Fruit fly (Drosophila melanogaster) whole organism, embryonic: Measurements from ENCODE around the gene CG11353.
A peak's percentile ranks its signal among the peaks of the same experiment; 100 is the strongest.

Experiments used
- ATbp ChIP-seq: fragments of 200-800 bp; sonication (Bioruptor generic); optimal IDR thresholded peaks from 2 replicates; lab custom pipeline; 2017; ENCODE audit warnings: missing biosample characterization, mild to moderate bottlenecking, missing genetic modification characterization, missing genetic modification reagents
- Blimp-1 ChIP-seq: fragments of 200-800 bp; sonication (Bioruptor generic); optimal IDR thresholded peaks from 3 replicates; lab custom pipeline; 2018; ENCODE audit warnings: missing biosample characterization, missing genetic modification characterization, mild to moderate bottlenecking, moderate library complexity, missing genetic modification reagents
- CG10209 ChIP-seq: fragments of 200-800 bp; sonication (Bioruptor generic); optimal IDR thresholded peaks from 3 replicates; lab custom pipeline; 2017; ENCODE audit warnings: missing biosample characterization, mild to moderate bottlenecking, missing genetic modification characterization, missing genetic modification reagents
- CG11695 ChIP-seq: fragments of 200-800 bp; sonication (Bioruptor generic); IDR thresholded peaks from 3 replicates; pipeline ENCODE4 v1.3.6; 2022; ENCODE audit warnings: missing biosample characterization, missing genetic modification characterization
- CG13287 ChIP-seq: fragments of 200-800 bp; sonication (Bioruptor generic); IDR thresholded peaks from 2 replicates; pipeline ENCODE4 v1.3.6; 2022; ENCODE audit warnings: missing biosample characterization, missing genetic modification characterization; ENCODE audit not compliant: partially characterized antibody
- CG13424 ChIP-seq: fragments of 200-800 bp; sonication (Bioruptor generic); optimal IDR thresholded peaks from 2 replicates; lab custom pipeline; 2019; ENCODE audit warnings: missing biosample characterization, mild to moderate bottlenecking, missing genetic modification characterization, moderate library complexity
- CG14014 ChIP-seq: fragments of 200-800 bp; sonication (Bioruptor generic); IDR thresholded peaks from 2 replicates; pipeline ENCODE4 v1.3.6; 2022; ENCODE audit warnings: missing biosample characterization, missing genetic modification characterization
- CG15269 ChIP-seq: fragments of 200-800 bp; sonication (Bioruptor generic); optimal IDR thresholded peaks from 2 replicates; lab custom pipeline; 2018; ENCODE audit warnings: missing biosample characterization, mild to moderate bottlenecking, missing genetic modification characterization, moderate library complexity
- CG1529 ChIP-seq: fragments of 200-800 bp; sonication (Bioruptor generic); optimal IDR thresholded peaks from 3 replicates; lab custom pipeline; 2018; ENCODE audit warnings: missing biosample characterization, missing genetic modification characterization
- CG15514 ChIP-seq: fragments of 200-800 bp; sonication (Bioruptor generic); optimal IDR thresholded peaks from 3 replicates; lab custom pipeline; 2017; ENCODE audit warnings: missing biosample characterization, missing genetic modification characterization, mild to moderate bottlenecking, moderate library complexity, missing genetic modification reagents
- CG17328 ChIP-seq: fragments of 200-800 bp; sonication (Bioruptor generic); IDR thresholded peaks from 2 replicates; pipeline ENCODE4 v1.3.6; 2022; ENCODE audit warnings: missing biosample characterization, missing genetic modification characterization
- CG17385 ChIP-seq: fragments of 200-800 bp; sonication (Bioruptor generic); optimal IDR thresholded peaks from 3 replicates; lab custom pipeline; 2018; ENCODE audit warnings: missing biosample characterization, mild to moderate bottlenecking, missing genetic modification characterization
- CG3726 ChIP-seq: fragments of 200-800 bp; sonication (Bioruptor generic); IDR thresholded peaks from 3 replicates; pipeline ENCODE4, ENCODE4 v1.3.6; 2022; ENCODE audit warnings: missing biosample characterization, missing genetic modification characterization
- CG7839 ChIP-seq: fragments of 200-800 bp; sonication (Bioruptor generic); optimal IDR thresholded peaks from 3 replicates; lab custom pipeline; 2018; ENCODE audit warnings: missing biosample characterization, mild to moderate bottlenecking, missing genetic modification characterization, moderate library complexity
- CG8388 ChIP-seq: fragments of 200-800 bp; sonication (Bioruptor generic); optimal IDR thresholded peaks from 2 replicates; lab custom pipeline; 2019; ENCODE audit warnings: missing biosample characterization, mild to moderate bottlenecking, missing genetic modification characterization, moderate library complexity
- CG8765 ChIP-seq: fragments of 200-800 bp; sonication (Bioruptor generic); IDR thresholded peaks from 2 replicates; pipeline ENCODE4 v1.3.6; 2022; ENCODE audit warnings: missing biosample characterization, missing genetic modification characterization
- CG8924 ChIP-seq: fragments of 200-800 bp; optimal IDR thresholded peaks from 3 replicates; lab custom pipeline; 2019; ENCODE audit warnings: missing biosample characterization, mild to moderate bottlenecking, missing genetic modification characterization, moderate library complexity
- CoRest ChIP-seq: fragments of 200-800 bp; sonication (Bioruptor generic); optimal IDR thresholded peaks from 3 replicates; lab custom pipeline; 2018; ENCODE audit warnings: missing biosample characterization, mild to moderate bottlenecking, missing genetic modification characterization, moderate library complexity
- Dp ChIP-seq: fragments of 200-800 bp; sonication (Bioruptor generic); optimal IDR thresholded peaks from 2 replicates; lab custom pipeline; 2018; ENCODE audit warnings: missing biosample characterization, mild to moderate bottlenecking, missing genetic modification characterization, moderate library complexity
- E2f2 ChIP-seq: fragments of 200-800 bp; sonication (Bioruptor generic); IDR thresholded peaks from 2 replicates; pipeline ENCODE4 v1.3.6; 2022; ENCODE audit warnings: missing biosample characterization, missing genetic modification characterization
- HLH54F ChIP-seq: fragments of 200-800 bp; sonication (Bioruptor generic); optimal IDR thresholded peaks from 3 replicates; lab custom pipeline; 2016; ENCODE audit warnings: missing biosample characterization, missing genetic modification characterization
- Hr51 ChIP-seq, 2 experiments: fragments of 200-800 bp; sonication (Bioruptor generic); optimal IDR thresholded peaks; 2 replicates in 1 of 2; 3 replicates in 1 of 2; lab custom pipeline; 2016 to 2018; ENCODE audit warnings: missing biosample characterization in 2 of 2, missing genetic modification characterization in 2 of 2, mild to moderate bottlenecking in 1 of 2, moderate library complexity in 1 of 2
- Oli ChIP-seq: fragments of 200-800 bp; sonication (Bioruptor generic); optimal IDR thresholded peaks from 2 replicates; lab custom pipeline; 2018; ENCODE audit warnings: missing biosample characterization, mild to moderate bottlenecking, missing genetic modification characterization, moderate library complexity
- Sox102F ChIP-seq: fragments of 200-800 bp; sonication (Bioruptor generic); optimal IDR thresholded peaks from 2 replicates; lab custom pipeline; 2018; ENCODE audit warnings: missing biosample characterization, mild to moderate bottlenecking, missing genetic modification characterization, moderate library complexity
- al ChIP-seq: fragments of 200-800 bp; sonication (Bioruptor generic); IDR thresholded peaks from 2 replicates; pipeline ENCODE4 v1.3.6; 2022; ENCODE audit warnings: missing biosample characterization, missing genetic modification characterization
- bcd ChIP-seq: fragments of 200-800 bp; sonication (Bioruptor generic); optimal IDR thresholded peaks from 2 replicates; lab custom pipeline; 2017; ENCODE audit warnings: missing biosample characterization, mild to moderate bottlenecking, missing genetic modification characterization
- bsh ChIP-seq, 2 experiments: fragments of 200-800 bp; sonication (Bioruptor generic); optimal IDR thresholded peaks; 2 replicates each; lab custom pipeline; 2017 to 2018; ENCODE audit warnings: mild to moderate bottlenecking in 2 of 2, missing biosample characterization in 2 of 2, missing genetic modification characterization in 2 of 2, moderate library complexity in 1 of 2
- chn ChIP-seq: fragments of 200-800 bp; sonication (Bioruptor generic); optimal IDR thresholded peaks from 2 replicates; lab custom pipeline; 2016; ENCODE audit warnings: missing biosample characterization, missing genetic modification characterization
- dan ChIP-seq: fragments of 200-800 bp; sonication (Bioruptor generic); IDR thresholded peaks from 2 replicates; pipeline ENCODE4 v1.3.6; 2022; ENCODE audit warnings: missing biosample characterization, missing genetic modification characterization
- dpn ChIP-seq, 2 experiments: fragments of 200-800 bp; sonication (Bioruptor generic); optimal IDR thresholded peaks; 3 replicates each; lab custom pipeline; 2016; ENCODE audit warnings: missing biosample characterization in 2 of 2, missing genetic modification characterization in 2 of 2
- fd3F ChIP-seq: fragments of 200-800 bp; sonication (Bioruptor generic); optimal IDR thresholded peaks from 2 replicates; lab custom pipeline; 2018; ENCODE audit warnings: missing biosample characterization, mild to moderate bottlenecking, missing genetic modification characterization, moderate library complexity
- gem ChIP-seq: fragments of 200-800 bp; sonication (Bioruptor generic); optimal IDR thresholded peaks from 2 replicates; lab custom pipeline; 2019; ENCODE audit warnings: missing biosample characterization, mild to moderate bottlenecking, missing genetic modification characterization, moderate library complexity
- grau ChIP-seq: fragments of 200-800 bp; optimal IDR thresholded peaks from 3 replicates; lab custom pipeline; 2019; ENCODE audit warnings: missing biosample characterization, mild to moderate bottlenecking, missing genetic modification characterization, moderate library complexity
- her ChIP-seq: fragments of 200-800 bp; sonication (Bioruptor generic); optimal IDR thresholded peaks from 2 replicates; lab custom pipeline; 2016; ENCODE audit warnings: missing biosample characterization, missing genetic modification characterization
- hth ChIP-seq: fragments of >200 bp; optimal IDR thresholded peaks from 2 replicates; lab custom pipeline; 2017; ENCODE audit warnings: inconsistent platforms
- nmo ChIP-seq: fragments of 200-800 bp; sonication (Bioruptor generic); optimal IDR thresholded peaks from 2 replicates; lab custom pipeline; 2018; ENCODE audit warnings: missing biosample characterization, mild to moderate bottlenecking, missing genetic modification characterization, moderate library complexity
- oc ChIP-seq: fragments of 200-800 bp; sonication (Bioruptor generic); optimal IDR thresholded peaks from 2 replicates; lab custom pipeline; 2018; ENCODE audit warnings: missing biosample characterization, mild to moderate bottlenecking, missing genetic modification characterization, moderate library complexity
- pb ChIP-seq: fragments of 200-800 bp; sonication (Bioruptor generic); optimal IDR thresholded peaks from 3 replicates; lab custom pipeline; 2016; ENCODE audit warnings: missing biosample characterization, missing genetic modification characterization
- pzg ChIP-seq: fragments of 200-800 bp; sonication (Bioruptor generic); optimal IDR thresholded peaks from 3 replicates; lab custom pipeline; 2018; ENCODE audit warnings: missing biosample characterization, mild to moderate bottlenecking, missing genetic modification characterization, moderate library complexity
- row ChIP-seq: fragments of 200-800 bp; sonication (Bioruptor generic); IDR thresholded peaks from 3 replicates; pipeline ENCODE4 v1.3.6; 2022; ENCODE audit warnings: missing biosample characterization, missing genetic modification characterization
- sens ChIP-seq: fragments of 200-800 bp; sonication (Bioruptor generic); peaks from one replicate; lab custom pipeline; 2016; ENCODE audit warnings: missing biosample characterization, missing genetic modification characterization
- slbo ChIP-seq: fragments of 200-800 bp; sonication (Bioruptor generic); IDR thresholded peaks from 2 replicates; pipeline ENCODE4 v1.3.6; 2022; ENCODE audit warnings: missing biosample characterization, missing genetic modification characterization
- stwl ChIP-seq: fragments of 200-800 bp; sonication (Bioruptor generic); optimal IDR thresholded peaks from 3 replicates; lab custom pipeline; 2018; ENCODE audit warnings: missing biosample characterization, mild to moderate bottlenecking, missing genetic modification characterization, moderate library complexity
- twi ChIP-seq: fragments of 200-800 bp; optimal IDR thresholded peaks from 2 replicates; lab custom pipeline; 2019; ENCODE audit warnings: missing biosample characterization, mild to moderate bottlenecking, missing genetic modification characterization, moderate library complexity

The CG11353 gene

dm6 chr3L:4508926-4509457 is 24.0 kb upstream of the CG11353 start:
- peak in 1 of 2 experiments; percentile 2 for TF ChIP-seq bsh (GFP tag; optimal IDR thresholded peaks at IDR 0.05; lab: Kevin White, UChicago)
- TF ChIP-seq gem (tag; lab: Kevin White, UChicago) = peak; percentile 59
- TF ChIP-seq CG8388 (GFP tag; lab: Kevin White, UChicago) = peak; percentile 16
- peak in 1 of 2 experiments; percentile 67 for TF ChIP-seq Hr51 (GFP tag; optimal IDR thresholded peaks at IDR 0.05; lab: Kevin White, UChicago)
- peak; percentile 6 for TF ChIP-seq fd3F
- no peak for TF ChIP-seq CG1529 (GFP tag; lab: Kevin White, UChicago)
- TF ChIP-seq hth = no peak
- no peak for TF ChIP-seq her (GFP tag; lab: Kevin White, UChicago)
- TF ChIP-seq ATbp (GFP tag; lab: Kevin White, UChicago) = peak; percentile 27
- no peak for TF ChIP-seq CG3726 (GFP tag; lab: Robert Waterston, UW)
- peak; percentile 61 for TF ChIP-seq CG15269 (tag; lab: Kevin White, UChicago)
- no peak for TF ChIP-seq dpn (GFP tag; optimal IDR thresholded peaks at IDR 0.05; lab: Kevin White, UChicago)
- 0 out of 3 replicates have a peak, but pooled peaks have one; percentile 32 for TF ChIP-seq row (GFP tag; lab: Robert Waterston, UW)
- no peak for TF ChIP-seq bcd (GFP tag; lab: Kevin White, UChicago)
- peak; percentile 40 for TF ChIP-seq CoRest (tag; lab: Kevin White, UChicago)
- peak; percentile 60 for TF ChIP-seq grau
- peak; percentile 34 for TF ChIP-seq Oli (tag; lab: Kevin White, UChicago)
- peak; percentile 56 for TF ChIP-seq sens (GFP tag; lab: Kevin White, UChicago)
- peak; percentile 31 for TF ChIP-seq oc
- TF ChIP-seq dan (GFP tag; lab: Robert Waterston, UW) = no peak
- peak; percentile 39 for TF ChIP-seq nmo (GFP tag; lab: Kevin White, UChicago)
- TF ChIP-seq slbo (GFP tag; lab: Robert Waterston, UW) = peak; percentile 12; the same call in 1 of the 2 replicates
- TF ChIP-seq HLH54F = no peak
- peak; percentile 22 for TF ChIP-seq CG7839
- 0 out of 3 replicates have a peak, but pooled peaks have one; percentile 11 for TF ChIP-seq CG11695 (GFP tag; lab: Robert Waterston, UW)
- TF ChIP-seq CG14014 (GFP tag; lab: Robert Waterston, UW) = 0 out of 2 replicates have a peak, but pooled peaks have one; percentile 29
- peak; percentile 27 for TF ChIP-seq CG13424
- TF ChIP-seq CG17385 (GFP tag; lab: Kevin White, UChicago) = peak; percentile 18
- TF ChIP-seq CG17328 (GFP tag; lab: Robert Waterston, UW) = no peak
- peak; percentile 64 for TF ChIP-seq Sox102F (GFP tag; lab: Kevin White, UChicago)
- no peak for TF ChIP-seq CG15514
- peak; percentile 5 for TF ChIP-seq CG10209
- TF ChIP-seq Blimp-1 = peak; percentile 52
- peak; percentile 12 for TF ChIP-seq CG8924

dm6 chr3L:4510317-4510716 is 22.7 kb upstream of the CG11353 start:
- TF ChIP-seq CG8765 (GFP tag; lab: Robert Waterston, UW) (no peak), CG15514 (peak; percentile 99), CG13287 (GFP tag; lab: Robert Waterston, UW) (peak; percentile 67), pb (no peak), stwl (tag; lab: Kevin White, UChicago) (peak; percentile 31), E2f2 (GFP tag; lab: Robert Waterston, UW) (peak; percentile 92), al (GFP tag; lab: Robert Waterston, UW) (no peak), HLH54F (no peak), twi (tag; lab: Kevin White, UChicago) (no peak), Dp (GFP tag; lab: Kevin White, UChicago) (peak; percentile 91), pzg (GFP tag; lab: Kevin White, UChicago) (peak; percentile 13), chn (GFP tag; lab: Kevin White, UChicago) (no peak)
